Fruit fly (Drosophila melanogaster) S2 (cell line): ENCODE data around the gene dsb.

Source experiments
- CG8478 ChIP-seq: fragments of >200 bp; optimal IDR thresholded peaks from 2 replicates; lab custom pipeline; 2018
- CTCF ChIP-seq, 2 experiments: fragments of >200 bp; optimal IDR thresholded peaks; 2 replicates each; lab custom pipeline; 2018

- no peak for TF ChIP-seq CG8478 (lab: Kevin White, UChicago)
- TF ChIP-seq CTCF (optimal IDR thresholded peaks at IDR 0.05; lab: Kevin White, UChicago), result no peak
These were observed 10.1 kb upstream of the dsb start for dm6 chr3L:1920051-1920450.
